Fruit fly (Drosophila melanogaster) whole organism, embryonic: ENCODE data around the gene CG9550.

Source experiments
- Abd-B ChIP-seq: fragments of 200-800 bp; sonication (Bioruptor generic); optimal IDR thresholded peaks from 2 replicates; lab custom pipeline; 2018; ENCODE audit warnings: missing biosample characterization, mild to moderate bottlenecking, missing genetic modification characterization, moderate library complexity
- CG10543 ChIP-seq: fragments of 200-800 bp; sonication (Bioruptor generic); optimal IDR thresholded peaks from 3 replicates; lab custom pipeline; 2017; ENCODE audit warnings: missing biosample characterization, mild to moderate bottlenecking, missing genetic modification characterization, moderate library complexity
- CG11695 ChIP-seq: fragments of 200-800 bp; sonication (Bioruptor generic); IDR thresholded peaks from 3 replicates; pipeline ENCODE4 v1.3.6; 2022; ENCODE audit warnings: missing biosample characterization, missing genetic modification characterization
- CG12104 ChIP-seq: fragments of 200-800 bp; sonication (Bioruptor generic); optimal IDR thresholded peaks from 3 replicates; lab custom pipeline; 2016; ENCODE audit warnings: missing biosample characterization, missing genetic modification characterization
- CG12219 ChIP-seq: fragments of 200-800 bp; sonication (Bioruptor generic); optimal IDR thresholded peaks from 3 replicates; lab custom pipeline; 2018; ENCODE audit warnings: missing biosample characterization, mild to moderate bottlenecking, missing genetic modification characterization
- CG1603 ChIP-seq: fragments of 200-800 bp; sonication (Bioruptor generic); optimal IDR thresholded peaks from 2 replicates; lab custom pipeline; 2019; ENCODE audit warnings: missing biosample characterization, mild to moderate bottlenecking, missing genetic modification characterization, moderate library complexity
- CG17568 ChIP-seq: fragments of 200-800 bp; sonication (Bioruptor generic); optimal IDR thresholded peaks from 2 replicates; lab custom pipeline; 2018; ENCODE audit warnings: missing biosample characterization, mild to moderate bottlenecking, missing genetic modification characterization, moderate library complexity
- CG30020 ChIP-seq: fragments of 200-800 bp; optimal IDR thresholded peaks from 2 replicates; lab custom pipeline; 2019; ENCODE audit warnings: missing biosample characterization, mild to moderate bottlenecking, missing genetic modification characterization, moderate library complexity
- CG3065 ChIP-seq: fragments of 200-800 bp; sonication (Bioruptor generic); optimal IDR thresholded peaks from 2 replicates; lab custom pipeline; 2016; ENCODE audit warnings: missing biosample characterization, missing genetic modification characterization
- CG31365 ChIP-seq: fragments of 200-800 bp; sonication (Bioruptor generic); optimal IDR thresholded peaks from 2 replicates; lab custom pipeline; 2018; ENCODE audit warnings: missing biosample characterization, mild to moderate bottlenecking, missing genetic modification characterization
- CG32532 ChIP-seq: fragments of 200-800 bp; sonication (Bioruptor generic); IDR thresholded peaks from 2 replicates; pipeline ENCODE4 v1.3.6; 2022; ENCODE audit warnings: missing biosample characterization, missing genetic modification characterization
- CG34376 ChIP-seq: fragments of 200-800 bp; sonication (Bioruptor generic); optimal IDR thresholded peaks from 2 replicates; lab custom pipeline; 2018; ENCODE audit warnings: missing biosample characterization, mild to moderate bottlenecking, missing genetic modification characterization
- CG4404 ChIP-seq: fragments of 200-800 bp; sonication (Bioruptor generic); IDR thresholded peaks from 2 replicates; pipeline ENCODE4 v1.3.6; 2022; ENCODE audit warnings: missing biosample characterization, missing genetic modification characterization
- CG5180 ChIP-seq: fragments of 200-800 bp; sonication (Bioruptor generic); optimal IDR thresholded peaks from 3 replicates; lab custom pipeline; 2017; ENCODE audit warnings: missing biosample characterization, missing genetic modification characterization, mild to moderate bottlenecking, moderate library complexity, missing genetic modification reagents
- CG7839 ChIP-seq: fragments of 200-800 bp; sonication (Bioruptor generic); optimal IDR thresholded peaks from 3 replicates; lab custom pipeline; 2018; ENCODE audit warnings: missing biosample characterization, mild to moderate bottlenecking, missing genetic modification characterization, moderate library complexity
- CG8290 ChIP-seq, 3 experiments: fragments of 200-800 bp; sonication (Bioruptor generic); optimal IDR thresholded peaks; 2 replicates each; lab custom pipeline; 2016 to 2019; ENCODE audit warnings: missing biosample characterization in 3 of 3, missing genetic modification characterization in 3 of 3, mild to moderate bottlenecking in 2 of 3, moderate library complexity in 1 of 3
- CG8765 ChIP-seq: fragments of 200-800 bp; sonication (Bioruptor generic); IDR thresholded peaks from 2 replicates; pipeline ENCODE4 v1.3.6; 2022; ENCODE audit warnings: missing biosample characterization, missing genetic modification characterization
- CG9797 ChIP-seq: fragments of 200-800 bp; sonication (Bioruptor generic); optimal IDR thresholded peaks from 3 replicates; lab custom pipeline; 2018; ENCODE audit warnings: missing biosample characterization, mild to moderate bottlenecking, missing genetic modification characterization
- CrebB ChIP-seq: fragments of 200-800 bp; sonication (Bioruptor generic); optimal IDR thresholded peaks from 3 replicates; lab custom pipeline; 2018; ENCODE audit warnings: missing biosample characterization, mild to moderate bottlenecking, missing genetic modification characterization
- Fer1 ChIP-seq: fragments of 200-800 bp; sonication (Bioruptor generic); optimal IDR thresholded peaks from 2 replicates; lab custom pipeline; 2017; ENCODE audit warnings: missing biosample characterization, mild to moderate bottlenecking, missing genetic modification characterization
- HLHmδ ChIP-seq: fragments of 200-800 bp; sonication (Bioruptor generic); optimal IDR thresholded peaks from 2 replicates; lab custom pipeline; 2018; ENCODE audit warnings: missing biosample characterization, mild to moderate bottlenecking, missing genetic modification characterization, moderate library complexity
- Jarid2 ChIP-seq: fragments of 200-800 bp; sonication (Bioruptor generic); optimal IDR thresholded peaks from 3 replicates; lab custom pipeline; 2017; ENCODE audit warnings: mild to moderate bottlenecking, missing biosample characterization, missing genetic modification reagents, missing genetic modification characterization
- Nf-YC ChIP-seq: fragments of 200-800 bp; optimal IDR thresholded peaks from 3 replicates; lab custom pipeline; 2019; ENCODE audit warnings: missing biosample characterization, mild to moderate bottlenecking, missing genetic modification characterization, moderate library complexity
- NfI ChIP-seq: fragments of 200-800 bp; sonication (Bioruptor generic); optimal IDR thresholded peaks from 3 replicates; lab custom pipeline; 2018; ENCODE audit warnings: missing biosample characterization, mild to moderate bottlenecking, missing genetic modification characterization, moderate library complexity
- Opbp ChIP-seq: fragments of 200-800 bp; sonication (Bioruptor generic); IDR thresholded peaks from 3 replicates; pipeline ENCODE4 v1.3.6; 2022; ENCODE audit warnings: missing biosample characterization, missing genetic modification characterization; ENCODE audit not compliant: partially characterized antibody
- Pdp1 ChIP-seq, 2 experiments: fragments of 200-800 bp; sonication (Bioruptor generic); optimal IDR thresholded peaks; 3 replicates each; lab custom pipeline; 2016; ENCODE audit warnings: missing biosample characterization in 2 of 2, missing genetic modification characterization in 2 of 2, mild to moderate bottlenecking in 1 of 2, moderate library complexity in 1 of 2
- Rfx ChIP-seq: fragments of 200-800 bp; sonication (Bioruptor generic); IDR thresholded peaks from 2 replicates; pipeline ENCODE4 v1.3.6; 2022; ENCODE audit warnings: missing biosample characterization, missing genetic modification characterization
- Side ChIP-seq: fragments of 200-800 bp; sonication (Bioruptor generic); optimal IDR thresholded peaks from 2 replicates; lab custom pipeline; 2016; ENCODE audit warnings: missing biosample characterization, missing genetic modification characterization
- Ssrp ChIP-seq: fragments of 200-800 bp; sonication (Bioruptor generic); optimal IDR thresholded peaks from 2 replicates; lab custom pipeline; 2018; ENCODE audit warnings: missing biosample characterization, mild to moderate bottlenecking, missing genetic modification characterization, moderate library complexity
- Xrp1 ChIP-seq: fragments of 200-800 bp; sonication (Bioruptor generic); IDR thresholded peaks from 2 replicates; pipeline ENCODE4 v1.3.6; 2022; ENCODE audit warnings: missing biosample characterization, missing genetic modification characterization
- bbx ChIP-seq: fragments of 200-800 bp; sonication (Bioruptor generic); IDR thresholded peaks from 2 replicates; pipeline ENCODE4 v1.3.6; 2022; ENCODE audit warnings: missing biosample characterization, missing genetic modification characterization; ENCODE audit not compliant: partially characterized antibody
- cg ChIP-seq: fragments of 200-800 bp; sonication (Bioruptor generic); optimal IDR thresholded peaks from 3 replicates; lab custom pipeline; 2019; ENCODE audit warnings: missing biosample characterization, mild to moderate bottlenecking, missing genetic modification characterization, moderate library complexity
- chinmo ChIP-seq: fragments of 200-800 bp; sonication (Bioruptor generic); IDR thresholded peaks from 4 replicates; pipeline ENCODE4 v1.3.6; 2022; ENCODE audit warnings: missing biosample characterization, missing genetic modification characterization; ENCODE audit not compliant: partially characterized antibody
- crol ChIP-seq: fragments of 200-800 bp; sonication (Bioruptor generic); IDR thresholded peaks from 2 replicates; pipeline ENCODE4 v1.3.6; 2022; ENCODE audit warnings: missing biosample characterization, missing genetic modification characterization
- exex ChIP-seq: fragments of 200-800 bp; sonication (Bioruptor generic); optimal IDR thresholded peaks from 4 replicates; lab custom pipeline; 2018; ENCODE audit warnings: missing biosample characterization, mild to moderate bottlenecking, missing genetic modification characterization, moderate library complexity
- fd64A ChIP-seq: fragments of 200-800 bp; sonication (Bioruptor generic); optimal IDR thresholded peaks from 3 replicates; lab custom pipeline; 2018; ENCODE audit warnings: missing biosample characterization, mild to moderate bottlenecking, missing genetic modification characterization
- inv ChIP-seq: fragments of 200-800 bp; sonication (Bioruptor generic); IDR thresholded peaks from 2 replicates; pipeline ENCODE4 v1.3.6; 2022; ENCODE audit warnings: missing biosample characterization, missing genetic modification characterization; ENCODE audit not compliant: partially characterized antibody
- kni ChIP-seq: fragments of 200-800 bp; sonication (Bioruptor generic); optimal IDR thresholded peaks from 3 replicates; lab custom pipeline; 2017; ENCODE audit warnings: mild to moderate bottlenecking, missing biosample characterization, missing genetic modification reagents, missing genetic modification characterization
- lola ChIP-seq, 3 experiments: fragments of >200 bp in 2 of 3; fragments of 200-800 bp in 1 of 3; sonication (Bioruptor generic) in 1 of 3; optimal IDR thresholded peaks; 2 replicates each; lab custom pipeline; 2017 to 2019; ENCODE audit warnings: missing biosample characterization in 3 of 3, missing genetic modification characterization in 3 of 3, mild to moderate bottlenecking in 1 of 3, moderate library complexity in 1 of 3
- nerfin-1 ChIP-seq: fragments of 200-800 bp; sonication (Bioruptor generic); optimal IDR thresholded peaks from 3 replicates; lab custom pipeline; 2019; ENCODE audit warnings: missing biosample characterization, mild to moderate bottlenecking, missing genetic modification characterization, moderate library complexity
- oc ChIP-seq: fragments of 200-800 bp; sonication (Bioruptor generic); optimal IDR thresholded peaks from 2 replicates; lab custom pipeline; 2018; ENCODE audit warnings: missing biosample characterization, mild to moderate bottlenecking, missing genetic modification characterization, moderate library complexity
- pros ChIP-seq: fragments of 200-800 bp; sonication (Bioruptor generic); optimal IDR thresholded peaks from 3 replicates; lab custom pipeline; 2019; ENCODE audit warnings: missing biosample characterization, mild to moderate bottlenecking, missing genetic modification characterization, moderate library complexity
- sens ChIP-seq: fragments of 200-800 bp; sonication (Bioruptor generic); peaks from one replicate; lab custom pipeline; 2016; ENCODE audit warnings: missing biosample characterization, missing genetic modification characterization
- ssp ChIP-seq: fragments of 200-800 bp; sonication (Bioruptor generic); IDR thresholded peaks from 2 replicates; pipeline ENCODE4 v1.3.6; 2022; ENCODE audit warnings: missing biosample characterization, missing genetic modification characterization
- wek ChIP-seq: fragments of 200-800 bp; sonication (Bioruptor generic); optimal IDR thresholded peaks from 3 replicates; lab custom pipeline; 2018; ENCODE audit warnings: missing biosample characterization, mild to moderate bottlenecking, missing genetic modification characterization, moderate library complexity

Gene CG9550

dm6 chr2L:6455032-6455954 is 41.6 kb upstream of the CG9550 start, which contains the start of gene retm:
Gene retm (minus strand): TSS chr2L:6455929.
- TF ChIP-seq pros (GFP tag; lab: Kevin White, UChicago), result peak; percentile 58
- TF ChIP-seq CrebB (tag; lab: Kevin White, UChicago), result peak; percentile 14
- TF ChIP-seq oc, result peak; percentile 37
- peak; percentile 25; the same call in 1 of the 2 replicates for TF ChIP-seq CG32532 (GFP tag; lab: Robert Waterston, UW)
- TF ChIP-seq ssp (GFP tag; lab: Robert Waterston, UW), result peak; percentile 91
- TF ChIP-seq chinmo (GFP tag; lab: Robert Waterston, UW), result peak; percentile 96
- TF ChIP-seq lola (GFP tag; optimal IDR thresholded peaks at IDR 0.05; lab: Kevin White, UChicago), result no peak
- peak; percentile 93 for TF ChIP-seq crol (GFP tag; lab: Robert Waterston, UW)
- TF ChIP-seq CG5180, result peak; percentile 72
- peak; percentile 15 for TF ChIP-seq exex (tag; lab: Kevin White, UChicago)
- TF ChIP-seq Rfx (GFP tag; lab: Robert Waterston, UW), result peak; percentile 23; the same call in 1 of the 2 replicates
- TF ChIP-seq fd64A (GFP tag; lab: Kevin White, UChicago), result peak; percentile 19
- peak; percentile 53 for TF ChIP-seq sens (GFP tag; lab: Kevin White, UChicago)
- TF ChIP-seq CG30020 (tag; lab: Kevin White, UChicago), result peak; percentile 50
- peak; percentile 18; the same call in 1 of the 2 replicates for TF ChIP-seq Xrp1
- peak; percentile 37 for TF ChIP-seq CG12219 (GFP tag; lab: Kevin White, UChicago)
- TF ChIP-seq CG1603, result peak; percentile 10
- peak; percentile 50 for TF ChIP-seq HLHmδ
- TF ChIP-seq cg (GFP tag; lab: Kevin White, UChicago), result peak; percentile 90
- 0 out of 3 replicates have a peak, but pooled peaks have one; percentile 13 for TF ChIP-seq CG11695 (GFP tag; lab: Robert Waterston, UW)
- TF ChIP-seq Opbp (GFP tag; lab: Robert Waterston, UW), result peak; percentile 28; the same call in 1 of the 3 replicates
- peak; percentile 39; the same call in 1 of the 2 replicates for TF ChIP-seq bbx (GFP tag; lab: Robert Waterston, UW)
- TF ChIP-seq CG7839, result peak; percentile 1
- TF ChIP-seq CG3065, result peak; percentile 43
- no peak for TF ChIP-seq Abd-B (GFP tag; lab: Kevin White, UChicago)
- peak; percentile 53 for TF ChIP-seq CG10543 (GFP tag; lab: Kevin White, UChicago)
- peak; percentile 88 for TF ChIP-seq Nf-YC
- TF ChIP-seq inv (GFP tag; lab: Robert Waterston, UW), result no peak
- peak in 1 of 2 experiments; percentile 92 for TF ChIP-seq Pdp1 (GFP tag; optimal IDR thresholded peaks at IDR 0.05; lab: Kevin White, UChicago)
- no peak for TF ChIP-seq CG8290 (GFP tag; optimal IDR thresholded peaks at IDR 0.05; lab: Kevin White, UChicago)
- peak in 1 of 2 experiments; percentile 33 for TF ChIP-seq CG8290 (tag; optimal IDR thresholded peaks at IDR 0.05; lab: Kevin White, UChicago)
- no peak for TF ChIP-seq Side (GFP tag; lab: Kevin White, UChicago)
- peak; percentile 39 for TF ChIP-seq Jarid2 (GFP tag; lab: Kevin White, UChicago)
- no peak for TF ChIP-seq CG8765 (GFP tag; lab: Robert Waterston, UW)
- TF ChIP-seq Ssrp (tag; lab: Kevin White, UChicago), result peak; percentile 1
- TF ChIP-seq Fer1 (GFP tag; lab: Kevin White, UChicago), result peak; percentile 17
- no peak for TF ChIP-seq CG4404 (GFP tag; lab: Robert Waterston, UW)
- TF ChIP-seq CG9797 (GFP tag; lab: Kevin White, UChicago), result no peak
- no peak for TF ChIP-seq CG12104 (GFP tag; lab: Kevin White, UChicago)
- TF ChIP-seq kni, result peak; percentile 28
- TF ChIP-seq CG34376 (GFP tag; lab: Kevin White, UChicago), result peak; percentile 2
- peak; percentile 39 for TF ChIP-seq CG17568
- peak; percentile 48 for TF ChIP-seq nerfin-1
- TF ChIP-seq NfI (GFP tag; lab: Kevin White, UChicago), result peak; percentile 9
- peak; percentile 59 for TF ChIP-seq wek (GFP tag; lab: Kevin White, UChicago)
- TF ChIP-seq CG31365, result no peak
